Fruit fly (Drosophila melanogaster): Measurements from ENCODE around the gene CG7102.

CG7102 gene

DNA sequence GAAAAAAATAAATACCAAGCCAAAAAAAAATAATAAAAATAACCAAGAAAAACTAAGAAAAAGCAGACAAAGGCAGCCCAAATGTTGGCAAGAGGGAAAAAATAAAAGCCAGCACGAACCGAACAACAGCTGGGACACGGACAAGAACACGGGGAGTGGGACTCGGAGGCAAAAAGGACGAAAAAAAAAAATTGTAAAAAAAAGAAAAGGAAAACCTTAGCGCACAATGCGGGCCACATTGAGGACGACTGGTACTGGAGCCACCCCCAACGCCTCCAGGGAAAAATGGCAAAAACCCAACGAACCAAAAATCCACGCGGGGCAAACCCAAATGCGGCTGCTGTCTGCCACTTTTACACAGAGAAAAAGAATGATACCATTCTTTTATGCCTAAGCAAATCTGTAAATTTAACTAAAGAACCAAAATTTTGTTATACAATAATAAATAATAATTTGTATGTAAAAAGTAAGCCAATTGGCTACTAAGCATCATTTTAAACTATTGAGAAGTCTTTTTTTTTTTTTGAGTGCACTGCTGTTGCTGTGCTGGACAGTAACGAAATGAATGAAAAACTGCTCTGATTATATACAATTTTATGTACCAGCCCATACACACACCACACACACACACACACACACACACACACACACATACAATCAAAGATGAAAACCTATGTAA lies 44.9 kb upstream of the CG7102 start (continued):
- TF ChIP-seq tgo (GFP tag; IDR thresholded peaks at IDR 0.05) (peak; percentile 79), fd96Cb (tag; optimal IDR thresholded peaks at IDR 0.05) (peak; percentile 50), Med (GFP tag) (peak; percentile 21), pan (optimal IDR thresholded peaks at IDR 0.05) (no peak), pan (GFP tag; optimal IDR thresholded peaks at IDR 0.05 in 1 of 2, IDR thresholded peaks at IDR 0.05 in 1 of 2) (peak in 1 of 2 experiments; percentile 86), fd102C (GFP tag; optimal IDR thresholded peaks at IDR 0.05) (no peak), onecut (GFP tag; IDR thresholded peaks at IDR 0.05) (peak; percentile 69), CG30020 (tag; optimal IDR thresholded peaks at IDR 0.05) (no peak), CG12219 (GFP tag; optimal IDR thresholded peaks at IDR 0.05) (peak; percentile 28), pzg (GFP tag; optimal IDR thresholded peaks at IDR 0.05) (no peak), CG3065 (GFP tag; optimal IDR thresholded peaks at IDR 0.05) (no peak), CG8281 (tag; optimal IDR thresholded peaks at IDR 0.05) (peak; percentile 65), CG11247 (GFP tag; IDR thresholded peaks at IDR 0.05) (peak; percentile 67; the same call in 1 of the 2 replicates), CG30403 (GFP tag; optimal IDR thresholded peaks at IDR 0.05) (peak; percentile 70), Ets97D (GFP tag; optimal IDR thresholded peaks at IDR 0.05) (no peak), bcd (GFP tag; optimal IDR thresholded peaks at IDR 0.05) (peak; percentile 83), Xrp1 (GFP tag; IDR thresholded peaks at IDR 0.05) (peak; percentile 73), z (GFP tag; IDR thresholded peaks at IDR 0.05) (no peak), gcm2 (GFP tag; optimal IDR thresholded peaks at IDR 0.05) (no peak), Trl (optimal IDR thresholded peaks at IDR 0.05) (no peak), Trl (GFP tag; optimal IDR thresholded peaks at IDR 0.05) (peak; percentile 22), CG8388 (GFP tag; optimal IDR thresholded peaks at IDR 0.05) (peak; percentile 2), CrebB (tag; optimal IDR thresholded peaks at IDR 0.05) (peak; percentile 27), phol (tag; optimal IDR thresholded peaks at IDR 0.05) (peak; percentile 77), Hr3 (GFP tag; optimal IDR thresholded peaks at IDR 0.05) (peak; percentile 49), HmgD (GFP tag; optimal IDR thresholded peaks at IDR 0.05) (no peak), CG13296 (GFP tag; optimal IDR thresholded peaks at IDR 0.05) (peak; percentile 90), zfh1 (GFP tag; IDR thresholded peaks at IDR 0.05) (peak; percentile 47; the same call in 2 of the 3 replicates), gsb (GFP tag; IDR thresholded peaks at IDR 0.05) (peak; percentile 60; the same call in 1 of the 2 replicates), Dbx (GFP tag; IDR thresholded peaks at IDR 0.05) (peak; percentile 92), slp2 (GFP tag; optimal IDR thresholded peaks at IDR 0.05) (no peak), gt (GFP tag; IDR thresholded peaks at IDR 0.05) (no peak), CG34422 (GFP tag; IDR thresholded peaks at IDR 0.05) (peak; percentile 73), yki (optimal IDR thresholded peaks at IDR 0.05) (no peak), Sin3A (optimal IDR thresholded peaks at IDR 0.05) (no peak), sqz (GFP tag; optimal IDR thresholded peaks at IDR 0.05) (peak; percentile 56), CG15073 (GFP tag; optimal IDR thresholded peaks at IDR 0.05) (no peak), CG2889 (GFP tag; IDR thresholded peaks at IDR 0.05) (no peak), hb (GFP tag; IDR thresholded peaks at IDR 0.05; ENCODE audit: partially characterized antibody) (no peak), zen2 (GFP tag; IDR thresholded peaks at IDR 0.05; ENCODE audit: partially characterized antibody) (no peak), al (GFP tag; IDR thresholded peaks at IDR 0.05) (peak; percentile 44; the same call in 1 of the 2 replicates), CG18011 (GFP tag; optimal IDR thresholded peaks at IDR 0.05) (no peak), CG4282 (GFP tag; optimal IDR thresholded peaks at IDR 0.05) (no peak), oc (tag; optimal IDR thresholded peaks at IDR 0.05) (no peak), CG14014 (GFP tag; IDR thresholded peaks at IDR 0.05) (peak; percentile 88), CG11093 (GFP tag; IDR thresholded peaks at IDR 0.05) (peak; percentile 64; the same call in 1 of the 3 replicates), CG4404 (GFP tag; IDR thresholded peaks at IDR 0.05) (peak; percentile 60), CG11398 (GFP tag; optimal IDR thresholded peaks at IDR 0.05) (no peak), lov (optimal IDR thresholded peaks at IDR 0.05) (no peak), lov (GFP tag; IDR thresholded peaks at IDR 0.05) (no peak), Hsf (GFP tag; optimal IDR thresholded peaks at IDR 0.05) (peak; percentile 43), CG31441 (GFP tag; IDR thresholded peaks at IDR 0.05) (peak; percentile 84)
